Fruit fly (Drosophila melanogaster): Measurements from ENCODE around the gene CG15358.

Gene CG15358

DNA sequence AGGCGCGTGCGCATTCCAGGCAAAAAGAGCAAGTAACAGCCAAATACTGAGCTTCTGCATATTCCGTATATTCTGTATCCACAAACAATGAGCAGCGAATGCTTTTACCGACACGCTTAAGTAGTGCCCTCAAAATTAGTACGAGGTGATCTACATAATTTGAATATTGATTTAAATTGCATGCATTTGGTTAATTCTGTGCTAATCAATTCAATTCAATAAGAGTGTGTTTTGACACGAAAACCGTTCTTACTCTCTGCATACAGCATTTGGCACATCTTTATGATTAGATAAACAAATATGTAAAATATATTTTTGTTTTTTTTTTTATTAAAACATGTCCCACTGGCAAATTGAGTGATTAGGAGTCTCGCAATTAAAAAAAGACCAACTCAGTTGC is at the start of gene CG15358:
TSS of gene CG15358 (minus strand) at position 101 of the 400 bp plus-strand sequence.
- TF ChIP-seq noc (tag; optimal IDR thresholded peaks at IDR 0.05), result no peak

dm6 chr2L:1930565-1931201 is 47.7 kb upstream of the CG15358 start:
- TF ChIP-seq noc (tag; optimal IDR thresholded peaks at IDR 0.05), result no peak

DNA sequence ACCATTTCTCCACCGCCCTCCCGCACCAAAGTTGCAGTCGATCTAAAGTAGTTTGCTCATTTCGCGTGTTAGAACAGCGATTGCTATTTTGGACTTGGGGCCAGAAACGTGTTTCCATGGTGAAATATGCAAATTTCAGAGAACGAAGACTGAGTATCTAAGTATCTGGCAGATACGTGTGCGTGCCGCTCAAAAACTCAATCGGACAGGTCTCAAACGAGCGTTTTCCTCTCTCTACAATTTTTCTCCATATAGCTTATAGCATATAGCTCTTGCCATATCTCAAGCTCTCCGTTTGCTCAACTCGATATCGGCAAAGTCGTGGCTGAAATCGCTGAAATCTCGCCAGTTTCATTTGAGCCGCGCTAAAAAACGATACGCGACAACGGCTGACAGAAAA is 44.4 kb upstream of the CG15358 start:
- no peak for TF ChIP-seq noc (tag; optimal IDR thresholded peaks at IDR 0.05)

- TF ChIP-seq noc (tag; optimal IDR thresholded peaks at IDR 0.05), result no peak
These were observed 43.2 kb upstream of the CG15358 start for dm6 chr2L:1925917-1926864.

dm6 chr2L:1923846-1924245 is 40.8 kb upstream of the CG15358 start:
- no peak for TF ChIP-seq noc (tag; optimal IDR thresholded peaks at IDR 0.05)

DNA sequence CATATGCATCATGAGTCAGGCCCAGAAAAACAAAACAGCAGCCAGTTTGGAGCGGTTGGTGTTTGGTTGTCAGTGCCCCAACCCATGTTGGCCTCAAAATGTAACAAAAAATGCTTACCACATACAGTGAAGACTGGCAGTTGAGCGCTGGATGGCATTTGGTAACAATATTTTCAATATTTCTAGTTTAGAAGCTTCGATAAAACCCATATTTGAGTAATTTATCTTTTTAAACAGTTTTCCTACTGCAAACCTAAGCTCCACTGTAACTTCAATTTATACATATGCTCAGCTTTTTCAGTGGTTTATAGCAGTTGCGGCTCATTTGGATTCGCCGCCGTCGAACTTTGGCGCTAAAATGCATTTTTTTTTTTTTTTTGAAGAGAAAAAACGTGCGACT is 33.4 kb upstream of the CG15358 start:
- no peak for TF ChIP-seq noc (tag; optimal IDR thresholded peaks at IDR 0.05)

- no peak for TF ChIP-seq noc (tag; optimal IDR thresholded peaks at IDR 0.05)
These were observed 30.2 kb upstream of the CG15358 start for dm6 chr2L:1913047-1913760.

dm6 chr2L:1912489-1912888 is 29.5 kb upstream of the CG15358 start:
- peak; percentile 72 for TF ChIP-seq noc (tag; optimal IDR thresholded peaks at IDR 0.05)

DNA sequence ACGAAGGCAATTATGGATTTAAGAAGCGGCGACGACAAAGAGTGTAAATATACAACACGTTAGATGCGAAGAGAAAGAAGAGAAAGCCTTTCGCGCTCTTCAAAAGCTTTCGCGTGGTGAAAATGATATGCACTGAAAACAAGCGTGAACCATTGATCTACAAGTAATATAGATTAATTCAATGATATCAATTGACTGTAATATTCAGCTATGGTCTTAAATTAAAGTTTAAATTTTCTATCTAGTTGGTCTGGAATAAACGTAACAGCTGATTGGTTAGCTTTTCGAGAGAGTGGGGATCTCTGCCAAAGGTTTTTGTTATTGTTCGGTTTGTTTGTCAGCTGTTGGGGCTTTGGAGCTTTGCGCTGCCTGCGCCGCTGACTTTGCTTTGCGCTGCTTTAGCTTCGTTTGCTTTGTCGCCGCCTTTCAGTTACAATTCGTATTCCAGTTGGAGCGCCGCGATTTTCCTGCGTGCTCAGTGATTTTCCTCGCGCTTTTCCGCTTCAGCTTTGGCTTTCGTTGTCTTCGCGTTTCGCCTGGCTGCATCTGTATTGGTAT is 28.4 kb upstream of the CG15358 start:
- TF ChIP-seq noc (tag; optimal IDR thresholded peaks at IDR 0.05), result peak; percentile 42

DNA sequence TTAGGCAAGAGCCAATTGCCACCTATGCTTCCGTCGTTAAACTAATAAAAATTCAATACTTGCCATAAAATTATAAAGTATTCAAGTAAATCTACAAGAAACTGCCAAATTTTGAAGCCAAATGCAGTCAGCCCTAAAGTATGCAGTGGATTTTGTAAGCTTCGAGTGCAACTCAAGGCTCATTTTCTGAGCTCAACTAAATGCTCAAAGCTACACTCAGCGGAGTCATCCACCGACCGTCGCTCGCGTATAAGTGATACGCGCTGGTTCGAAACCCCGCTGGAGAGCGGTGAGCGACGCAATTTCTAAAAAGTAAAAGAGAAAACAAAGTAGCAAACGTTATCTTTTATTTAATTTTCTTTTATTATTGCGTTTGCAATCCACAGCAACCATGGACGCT is 26.7 kb upstream of the CG15358 start:
- TF ChIP-seq noc (tag; optimal IDR thresholded peaks at IDR 0.05), result no peak

DNA sequence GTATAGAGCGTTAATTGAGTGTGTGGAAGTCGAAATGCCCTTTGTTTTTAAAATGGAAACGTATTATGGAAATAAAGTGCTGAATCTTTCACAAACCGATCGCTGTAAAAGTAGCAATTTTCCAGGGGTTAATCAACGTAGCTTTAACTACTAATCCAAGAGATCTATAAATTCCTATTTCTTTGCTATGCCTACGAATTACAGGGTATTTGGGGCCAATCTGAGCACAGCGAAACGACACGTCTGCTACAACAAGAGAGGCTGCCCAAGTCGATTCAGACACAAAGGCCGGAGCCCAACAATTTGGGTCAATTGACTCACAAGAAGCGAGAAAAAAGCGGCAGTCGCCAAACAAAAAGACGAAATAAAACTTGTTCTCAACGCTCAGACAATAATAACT is 24.1 kb upstream of the CG15358 start:
- TF ChIP-seq noc (tag; optimal IDR thresholded peaks at IDR 0.05), result no peak

dm6 chr2L:1906326-1906725 is 23.3 kb upstream of the CG15358 start:
- no peak for TF ChIP-seq noc (tag; optimal IDR thresholded peaks at IDR 0.05)

dm6 chr2L:1902904-1903303 is 19.9 kb upstream of the CG15358 start:
- TF ChIP-seq noc (tag; optimal IDR thresholded peaks at IDR 0.05), result no peak

DNA sequence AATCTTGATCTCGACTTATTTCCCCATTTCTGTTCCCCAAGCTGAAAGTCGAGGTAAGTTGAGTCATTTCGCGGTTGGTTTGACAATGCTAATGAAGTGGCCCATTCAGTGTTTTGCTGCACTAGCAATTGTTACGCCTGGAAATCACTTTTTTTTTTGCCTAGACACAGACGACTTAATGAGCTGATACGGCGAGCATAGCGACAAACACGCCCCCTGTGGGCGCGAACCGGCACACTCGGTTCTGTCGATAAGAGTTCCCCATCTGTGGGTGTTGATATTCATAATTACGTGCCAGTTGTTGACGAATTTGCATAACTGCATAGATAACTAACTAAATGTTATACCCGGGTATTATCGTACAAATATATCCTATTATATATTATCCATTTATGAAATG is 19.2 kb upstream of the CG15358 start:
- no peak for TF ChIP-seq noc (tag; optimal IDR thresholded peaks at IDR 0.05)

DNA sequence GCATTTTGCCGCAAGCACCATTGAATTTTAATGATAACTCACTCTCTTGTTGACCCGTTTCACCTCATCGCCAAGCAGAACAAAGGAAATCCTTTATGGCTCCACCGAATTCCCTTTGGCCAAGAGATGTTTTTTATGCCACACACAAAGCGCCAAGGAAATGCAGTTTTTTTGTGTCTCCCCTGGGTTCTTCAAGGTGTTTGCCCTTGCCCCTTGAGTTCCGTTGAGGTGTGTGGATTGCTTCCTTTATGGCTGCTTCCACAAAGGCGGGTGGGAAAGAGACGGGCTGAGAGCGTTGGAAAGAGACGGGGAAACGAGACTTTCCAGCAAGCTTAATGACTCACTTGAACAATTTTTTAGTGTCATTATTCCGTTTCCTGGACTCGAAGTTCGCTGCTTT is 18.3 kb upstream of the CG15358 start:
- no peak for TF ChIP-seq noc (tag; optimal IDR thresholded peaks at IDR 0.05)

DNA sequence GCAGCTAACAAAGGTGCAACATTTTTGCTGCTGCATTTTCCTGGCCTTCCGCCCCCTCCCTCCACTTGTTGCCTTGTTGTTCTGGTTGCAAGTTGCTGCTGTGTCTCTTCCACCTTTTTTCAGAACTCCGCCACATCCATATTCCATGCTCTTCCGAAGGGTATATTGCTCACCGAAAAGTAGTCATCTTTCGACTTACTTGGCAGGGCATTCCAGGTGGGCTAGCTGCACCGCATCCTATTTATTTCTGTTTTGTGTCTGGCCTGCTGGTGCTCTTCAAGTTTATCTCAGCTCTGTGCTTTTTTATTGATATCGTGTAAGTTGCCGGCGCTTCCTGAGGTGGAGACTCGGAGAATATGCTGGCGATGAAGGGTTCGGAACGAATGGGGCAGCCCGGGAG is 4.7 kb upstream of the CG15358 start:
- no peak for TF ChIP-seq noc (tag; optimal IDR thresholded peaks at IDR 0.05)
